Fruit fly (Drosophila melanogaster) whole organism, prepupa: ENCODE data around the gene Takl1.

Experiments used
- Blimp-1 ChIP-seq: fragments of 200-800 bp; sonication (Bioruptor generic); optimal IDR thresholded peaks from 3 replicates; lab custom pipeline; 2017; ENCODE audit warnings: missing biosample characterization, missing genetic modification characterization, mild to moderate bottlenecking, moderate library complexity, missing genetic modification reagents
- CG10631 ChIP-seq: fragments of 200-800 bp; sonication (Bioruptor generic); optimal IDR thresholded peaks from 2 replicates; lab custom pipeline; 2016; ENCODE audit warnings: missing biosample characterization, missing genetic modification characterization
- CG10669 ChIP-seq: fragments of 200-800 bp; sonication (Bioruptor generic); optimal IDR thresholded peaks from 3 replicates; lab custom pipeline; 2018; ENCODE audit warnings: missing biosample characterization, mild to moderate bottlenecking, missing genetic modification characterization, moderate library complexity
- CG15336 ChIP-seq: fragments of 200-800 bp; sonication (Bioruptor generic); IDR thresholded peaks from 2 replicates; pipeline ENCODE4 v1.3.6; 2022; ENCODE audit warnings: missing biosample characterization, missing genetic modification characterization
- CG1621 ChIP-seq: fragments of 200-800 bp; sonication (Bioruptor generic); optimal IDR thresholded peaks from 3 replicates; lab custom pipeline; 2018; ENCODE audit warnings: missing biosample characterization, mild to moderate bottlenecking, missing genetic modification characterization
- CG3032 ChIP-seq: fragments of 200-800 bp; optimal IDR thresholded peaks from 2 replicates; lab custom pipeline; 2019; ENCODE audit warnings: missing biosample characterization, mild to moderate bottlenecking, missing genetic modification characterization, moderate library complexity
- CG32006 ChIP-seq: fragments of 200-800 bp; sonication (Bioruptor generic); optimal IDR thresholded peaks from 3 replicates; lab custom pipeline; 2017; ENCODE audit warnings: missing biosample characterization, mild to moderate bottlenecking, missing genetic modification characterization
- CG34406 ChIP-seq: fragments of 200-800 bp; sonication (Bioruptor generic); optimal IDR thresholded peaks from 3 replicates; lab custom pipeline; 2016; ENCODE audit warnings: missing biosample characterization, missing genetic modification characterization
- CG6276 ChIP-seq: fragments of 200-800 bp; sonication (Bioruptor generic); optimal IDR thresholded peaks from 2 replicates; lab custom pipeline; 2017; ENCODE audit warnings: missing biosample characterization, mild to moderate bottlenecking, missing genetic modification characterization
- CG6792 ChIP-seq: fragments of 200-800 bp; sonication (Bioruptor generic); optimal IDR thresholded peaks from 3 replicates; lab custom pipeline; 2016; ENCODE audit warnings: missing biosample characterization, missing genetic modification characterization
- CG6808 ChIP-seq: fragments of 200-800 bp; sonication (Bioruptor generic); optimal IDR thresholded peaks from 3 replicates; lab custom pipeline; 2017; ENCODE audit warnings: missing biosample characterization, missing genetic modification characterization, mild to moderate bottlenecking, moderate library complexity, missing genetic modification reagents
- CG6854 ChIP-seq: fragments of 200-800 bp; sonication (Bioruptor generic); optimal IDR thresholded peaks from 2 replicates; lab custom pipeline; 2017; ENCODE audit warnings: missing biosample characterization, mild to moderate bottlenecking, missing genetic modification characterization
- CG8319 ChIP-seq: fragments of 200-800 bp; sonication (Bioruptor generic); optimal IDR thresholded peaks from 3 replicates; lab custom pipeline; 2016; ENCODE audit warnings: missing biosample characterization, missing genetic modification characterization
- CG9139 ChIP-seq: fragments of 200-800 bp; sonication (Bioruptor generic); optimal IDR thresholded peaks from 3 replicates; lab custom pipeline; 2017; ENCODE audit warnings: missing biosample characterization, mild to moderate bottlenecking, missing genetic modification characterization
- Eip75B ChIP-seq: fragments of 200-800 bp; sonication (Bioruptor generic); optimal IDR thresholded peaks from 3 replicates; lab custom pipeline; 2016; ENCODE audit warnings: missing biosample characterization, missing genetic modification characterization
- Eip78C ChIP-seq: fragments of 200-800 bp; sonication (Bioruptor generic); peaks from one replicate; lab custom pipeline; 2016; ENCODE audit warnings: missing biosample characterization, missing genetic modification characterization
- Eip93F ChIP-seq: fragments of 200-800 bp; sonication (Bioruptor generic); optimal IDR thresholded peaks from 2 replicates; lab custom pipeline; 2016; ENCODE audit warnings: missing biosample characterization, mild to moderate bottlenecking, missing genetic modification characterization
- Ets21C ChIP-seq: fragments of 200-800 bp; sonication (Bioruptor generic); optimal IDR thresholded peaks from 3 replicates; lab custom pipeline; 2016; ENCODE audit warnings: missing biosample characterization, missing genetic modification characterization
- Ets96B ChIP-seq: fragments of 200-800 bp; optimal IDR thresholded peaks from 2 replicates; lab custom pipeline; 2019; ENCODE audit warnings: missing biosample characterization, mild to moderate bottlenecking, missing genetic modification characterization, moderate library complexity
- Gug ChIP-seq: fragments of 200-800 bp; sonication (Bioruptor generic); IDR thresholded peaks from 2 replicates; pipeline ENCODE4 v1.3.6; 2022; ENCODE audit warnings: missing biosample characterization, missing genetic modification characterization
- Hr4 ChIP-seq: fragments of 200-800 bp; sonication (Bioruptor generic); optimal IDR thresholded peaks from 3 replicates; lab custom pipeline; 2016; ENCODE audit warnings: missing biosample characterization, missing genetic modification characterization
- Sox102F ChIP-seq: fragments of 200-800 bp; sonication (Bioruptor generic); optimal IDR thresholded peaks from 2 replicates; lab custom pipeline; 2016; ENCODE audit warnings: missing biosample characterization, mild to moderate bottlenecking, missing genetic modification characterization
- Sox14 ChIP-seq: fragments of 200-800 bp; sonication (Bioruptor generic); optimal IDR thresholded peaks from 3 replicates; lab custom pipeline; 2016; ENCODE audit warnings: missing biosample characterization, missing genetic modification characterization
- Sox15 ChIP-seq: fragments of 200-800 bp; sonication (Bioruptor generic); optimal IDR thresholded peaks from 3 replicates; lab custom pipeline; 2016; ENCODE audit warnings: missing biosample characterization, missing genetic modification characterization
- acj6 ChIP-seq: fragments of 200-800 bp; sonication (Bioruptor generic); optimal IDR thresholded peaks from 3 replicates; lab custom pipeline; 2016; ENCODE audit warnings: missing biosample characterization, missing genetic modification characterization
- esn ChIP-seq: fragments of 200-800 bp; sonication (Bioruptor generic); optimal IDR thresholded peaks from 2 replicates; lab custom pipeline; 2016; ENCODE audit warnings: missing biosample characterization, mild to moderate bottlenecking, missing genetic modification characterization, moderate library complexity
- fd85E ChIP-seq: fragments of 200-800 bp; sonication (Bioruptor generic); optimal IDR thresholded peaks from 3 replicates; lab custom pipeline; 2016; ENCODE audit warnings: missing biosample characterization, missing genetic modification characterization
- lz ChIP-seq: fragments of 200-800 bp; sonication (Bioruptor generic); optimal IDR thresholded peaks from 3 replicates; lab custom pipeline; 2016; ENCODE audit warnings: missing biosample characterization, missing genetic modification characterization
- pdm3 ChIP-seq: fragments of 200-800 bp; sonication (Bioruptor generic); optimal IDR thresholded peaks from 3 replicates; lab custom pipeline; 2016; ENCODE audit warnings: missing biosample characterization, missing genetic modification characterization
- spab ChIP-seq: fragments of 200-800 bp; sonication (Bioruptor generic); optimal IDR thresholded peaks from 2 replicates; lab custom pipeline; 2017; ENCODE audit warnings: missing biosample characterization, mild to moderate bottlenecking, missing genetic modification characterization, missing genetic modification reagents
- ss ChIP-seq, 2 experiments: fragments of 200-800 bp; sonication (Bioruptor generic); optimal IDR thresholded peaks; 2 replicates in 1 of 2; 3 replicates in 1 of 2; lab custom pipeline; 2017 to 2018; ENCODE audit warnings: mild to moderate bottlenecking in 2 of 2, missing biosample characterization in 2 of 2, missing genetic modification characterization in 2 of 2, moderate library complexity in 1 of 2
- svp ChIP-seq: fragments of 200-800 bp; sonication (Bioruptor generic); peaks from one replicate; lab custom pipeline; 2016; ENCODE audit warnings: missing biosample characterization, missing genetic modification characterization
- vri ChIP-seq: fragments of 200-800 bp; sonication (Bioruptor generic); optimal IDR thresholded peaks from 3 replicates; lab custom pipeline; 2016; ENCODE audit warnings: missing biosample characterization, mild to moderate bottlenecking, missing genetic modification characterization

Gene Takl1

dm6 chr3R:20764058-20764457 lies 8.3 kb downstream of the Takl1 start (continued):
- peak; percentile 68 for TF ChIP-seq spab
- TF ChIP-seq acj6: peak; percentile 72
- peak; percentile 66 for TF ChIP-seq Sox14
- peak; percentile 57 for TF ChIP-seq Hr4 (GFP tag; lab: Kevin White, UChicago)
- TF ChIP-seq lz (GFP tag; lab: Kevin White, UChicago): peak; percentile 63
- TF ChIP-seq vri (GFP tag; lab: Kevin White, UChicago): peak; percentile 38
- TF ChIP-seq Gug: peak; percentile 16; the same call in 1 of the 2 replicates
- TF ChIP-seq CG6276 (GFP tag; lab: Kevin White, UChicago): peak; percentile 73
- TF ChIP-seq Ets96B (tag; lab: Kevin White, UChicago): peak; percentile 75
- TF ChIP-seq CG6792 (GFP tag; lab: Kevin White, UChicago): peak; percentile 65
- peak; percentile 71 for TF ChIP-seq pdm3 (GFP tag; lab: Kevin White, UChicago)
- peak; percentile 43 for TF ChIP-seq CG9139
- TF ChIP-seq CG3032: peak; percentile 69
- peak; percentile 96 for TF ChIP-seq Eip78C (GFP tag; lab: Kevin White, UChicago)
- peak; percentile 41 for TF ChIP-seq Sox15 (GFP tag; lab: Kevin White, UChicago)
- no peak for TF ChIP-seq CG1621
- peak; percentile 68 for TF ChIP-seq CG8319 (GFP tag; lab: Kevin White, UChicago)
- peak; percentile 70 for TF ChIP-seq CG32006 (GFP tag; lab: Kevin White, UChicago)
- TF ChIP-seq CG10669: peak; percentile 59
- TF ChIP-seq, all 60 proteins: peak for 52

- peak; percentile 8 for TF ChIP-seq Eip93F (GFP tag; lab: Kevin White, UChicago)
- peak; percentile 30 for TF ChIP-seq CG10631 (GFP tag; lab: Kevin White, UChicago)
- peak; percentile 3 for TF ChIP-seq acj6
- peak; percentile 30 for TF ChIP-seq esn (GFP tag; lab: Kevin White, UChicago)
- TF ChIP-seq fd85E: no peak
- no peak for TF ChIP-seq Hr4 (GFP tag; lab: Kevin White, UChicago)
- peak; percentile 65 for TF ChIP-seq svp
Measured at dm6 chr3R:20762175-20762795, 10.1 kb downstream of the Takl1 start, which contains the start of gene CG31195. CG31195 (minus strand) TSS chr3R:20762369.

- no peak for TF ChIP-seq Eip75B (GFP tag; lab: Kevin White, UChicago)
- TF ChIP-seq CG6854 (GFP tag; lab: Kevin White, UChicago): no peak
- TF ChIP-seq Sox15 (GFP tag; lab: Kevin White, UChicago): no peak
- no peak for TF ChIP-seq CG34406
- TF ChIP-seq acj6: no peak
- TF ChIP-seq CG6808 (GFP tag; lab: Kevin White, UChicago): no peak
- TF ChIP-seq CG15336: no peak
- TF ChIP-seq CG10631 (GFP tag; lab: Kevin White, UChicago): no peak
- TF ChIP-seq Eip93F (GFP tag; lab: Kevin White, UChicago): no peak
- no peak for TF ChIP-seq CG1621
- TF ChIP-seq vri (GFP tag; lab: Kevin White, UChicago): no peak
- no peak for TF ChIP-seq Eip78C (GFP tag; lab: Kevin White, UChicago)
- no peak for TF ChIP-seq lz (GFP tag; lab: Kevin White, UChicago)
- no peak for TF ChIP-seq Sox102F (GFP tag; lab: Kevin White, UChicago)
- TF ChIP-seq, all 60 proteins: peak for 0
Measured at dm6 chr3R:20756429-20756828, 16.0 kb downstream of the Takl1 start, which contains the start of gene Syp. Syp (plus strand) TSS chr3R:20756729.

DNA sequence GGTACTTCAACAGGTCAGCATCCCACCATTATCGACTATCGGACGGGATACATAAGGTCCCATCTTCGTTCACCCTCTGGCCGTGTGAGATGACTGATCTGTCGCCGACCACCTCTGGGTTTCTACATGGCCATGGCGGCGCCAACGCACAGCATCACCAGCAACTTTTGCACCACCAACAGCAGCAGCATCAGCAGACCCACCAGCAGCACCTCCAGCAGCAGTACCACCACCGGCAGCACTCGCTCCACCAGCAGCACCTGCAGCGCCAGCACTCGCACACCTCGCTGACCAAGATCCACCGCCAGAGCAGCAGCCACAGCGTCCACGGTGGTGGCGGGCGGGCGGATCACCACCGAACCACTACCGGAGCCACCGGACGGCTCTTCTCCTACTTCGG lies 17.4 kb downstream of the Takl1 start:
- no peak for TF ChIP-seq acj6
- no peak for TF ChIP-seq CG9139
- no peak for TF ChIP-seq Ets21C (GFP tag; lab: Kevin White, UChicago)
- TF ChIP-seq CG6792 (GFP tag; lab: Kevin White, UChicago): no peak
- TF ChIP-seq Blimp-1: no peak
- no peak for TF ChIP-seq lz (GFP tag; lab: Kevin White, UChicago)
- TF ChIP-seq CG8319 (GFP tag; lab: Kevin White, UChicago): no peak
- TF ChIP-seq ss (GFP tag; optimal IDR thresholded peaks at IDR 0.05; lab: Kevin White, UChicago): no peak
